Worm (Caenorhabditis elegans) whole organism, L1 larva: ENCODE measurements around the gene C45B11.5.
A peak's percentile ranks its signal among the peaks of the same experiment; 100 is the strongest.

ENCODE experiments used
- C16A3.4 ChIP-seq: fragments of 150-350 bp; optimal IDR thresholded peaks from 2 replicates; lab custom pipeline; 2014; ENCODE audit warnings: missing biosample characterization, missing genetic modification characterization
- C34B4.2 ChIP-seq: sonication (generic microtip); optimal IDR thresholded peaks from 2 replicates; lab custom pipeline; 2017; ENCODE audit warnings: mild to moderate bottlenecking, missing genetic modification characterization, missing compliant biosample characterization
- F16B12.6 ChIP-seq: fragments of 150-350 bp; optimal IDR thresholded peaks from 2 replicates; lab custom pipeline; 2014; ENCODE audit warnings: missing biosample characterization, missing genetic modification characterization
- alr-1 ChIP-seq: fragments of 200-800 bp; sonication (Bioruptor generic); optimal IDR thresholded peaks from 2 replicates; lab custom pipeline; 2018; ENCODE audit warnings: borderline replicate concordance, mild to moderate bottlenecking, missing genetic modification characterization, missing compliant biosample characterization
- blmp-1 ChIP-seq: fragments of 150-350 bp; optimal IDR thresholded peaks from 2 replicates; lab custom pipeline; 2014; ENCODE audit warnings: missing biosample characterization, missing genetic modification characterization
- ceh-63 ChIP-seq: fragments of 200-800 bp; sonication (Bioruptor generic); optimal IDR thresholded peaks from 2 replicates; lab custom pipeline; 2018; ENCODE audit warnings: mild to moderate bottlenecking, missing genetic modification characterization, missing compliant biosample characterization
- ceh-8 ChIP-seq: fragments of 200-800 bp; sonication (Bioruptor generic); optimal IDR thresholded peaks from 2 replicates; lab custom pipeline; 2018; ENCODE audit warnings: mild to moderate bottlenecking, missing genetic modification characterization, moderate library complexity, missing compliant biosample characterization
- ceh-82 ChIP-seq, 3 experiments: fragments of 150-350 bp in 1 of 3; sonication (generic microtip) in 2 of 3; optimal IDR thresholded peaks; 2 replicates each; lab custom pipeline; 2014 to 2017; ENCODE audit warnings: missing biosample characterization in 3 of 3, missing genetic modification characterization in 3 of 3
- ces-1 ChIP-seq: fragments of 150-350 bp; optimal IDR thresholded peaks from 2 replicates; lab custom pipeline; 2014; ENCODE audit warnings: missing biosample characterization, missing genetic modification reagents, missing genetic modification characterization
- dsc-1 ChIP-seq: sonication (generic microtip); optimal IDR thresholded peaks from 2 replicates; lab custom pipeline; 2016; ENCODE audit warnings: mild to moderate bottlenecking, missing genetic modification characterization, missing compliant biosample characterization
- efl-1 ChIP-seq, 4 experiments: fragments of 150-350 bp; optimal IDR thresholded peaks in 3 of 4; peaks in 1 of 4; 1 replicate in 1 of 4; 2 replicates in 3 of 4; lab custom pipeline; 2014; ENCODE audit warnings: missing biosample characterization in 2 of 4, missing genetic modification characterization in 2 of 4, missing genetic modification reagents in 2 of 4
- efl-3 ChIP-seq: fragments of 200-800 bp; sonication (Bioruptor generic); optimal IDR thresholded peaks from 2 replicates; lab custom pipeline; 2018; ENCODE audit warnings: mild to moderate bottlenecking, missing genetic modification characterization, missing compliant biosample characterization
- egl-13 ChIP-seq: sonication (generic microtip); optimal IDR thresholded peaks from 2 replicates; lab custom pipeline; 2016; ENCODE audit warnings: missing genotype, missing genetic modification reagents, missing genetic modification characterization, missing compliant biosample characterization
- fkh-10 ChIP-seq: sonication (generic microtip); optimal IDR thresholded peaks from 2 replicates; lab custom pipeline; 2017; ENCODE audit warnings: missing biosample characterization, missing genetic modification reagents, missing genetic modification characterization
- fkh-4 ChIP-seq: sonication (generic microtip); optimal IDR thresholded peaks from 2 replicates; lab custom pipeline; 2016; ENCODE audit warnings: missing compliant biosample characterization, missing genetic modification characterization, borderline replicate concordance
- fkh-8 ChIP-seq: sonication (generic microtip); optimal IDR thresholded peaks from 2 replicates; lab custom pipeline; 2016; ENCODE audit warnings: mild to moderate bottlenecking, missing genetic modification characterization, missing compliant biosample characterization
- fos-1 ChIP-seq: fragments of 150-350 bp; optimal IDR thresholded peaks from 2 replicates; lab custom pipeline; 2014; ENCODE audit warnings: missing biosample characterization, missing genetic modification characterization
- hlh-17 ChIP-seq: fragments of 200-800 bp; sonication (Bioruptor generic); optimal IDR thresholded peaks from 2 replicates; lab custom pipeline; 2018; ENCODE audit warnings: missing genetic modification characterization, mild to moderate bottlenecking, missing compliant biosample characterization, moderate library complexity, borderline replicate concordance
- irx-1 ChIP-seq: sonication (generic microtip); optimal IDR thresholded peaks from 2 replicates; lab custom pipeline; 2016; ENCODE audit warnings: missing genetic modification characterization, missing compliant biosample characterization
- jun-1 ChIP-seq: fragments of 150-350 bp; optimal IDR thresholded peaks from 2 replicates; lab custom pipeline; 2014; ENCODE audit warnings: missing biosample characterization, missing genetic modification reagents, missing genetic modification characterization
- lin-14 ChIP-seq: fragments of 200-800 bp; sonication (Bioruptor generic); optimal IDR thresholded peaks from 2 replicates; lab custom pipeline; 2018; ENCODE audit warnings: mild to moderate bottlenecking, missing genetic modification characterization, moderate library complexity, missing compliant biosample characterization
- lin-15B ChIP-seq: fragments of 150-350 bp; sonication (generic microtip); optimal IDR thresholded peaks from 3 replicates; lab custom pipeline; 2014; ENCODE audit warnings: missing biosample characterization, missing genetic modification characterization
- lin-35 ChIP-seq, 2 experiments: fragments of 150-350 bp; optimal IDR thresholded peaks; 2 replicates each; lab custom pipeline; 2014; ENCODE audit warnings: missing biosample characterization in 2 of 2, missing genetic modification characterization in 2 of 2, missing genetic modification reagents in 2 of 2
- lir-3 ChIP-seq: sonication (generic microtip); optimal IDR thresholded peaks from 2 replicates; lab custom pipeline; 2016; ENCODE audit warnings: mild to moderate bottlenecking, missing genetic modification characterization, moderate library complexity, missing compliant biosample characterization; ENCODE audit not compliant: poor library complexity
- lsy-2 ChIP-seq, 2 experiments: fragments of 150-350 bp; optimal IDR thresholded peaks; 2 replicates each; lab custom pipeline; 2014; ENCODE audit warnings: missing biosample characterization in 2 of 2, missing genetic modification characterization in 2 of 2
- mdl-1 ChIP-seq, 2 experiments: fragments of 150-350 bp; optimal IDR thresholded peaks; 2 replicates each; lab custom pipeline; 2014 to 2017; ENCODE audit warnings: missing biosample characterization in 2 of 2, missing genetic modification characterization in 2 of 2, inconsistent platforms in 1 of 2
- mef-2 ChIP-seq: fragments of 150-350 bp; optimal IDR thresholded peaks from 2 replicates; lab custom pipeline; 2014; ENCODE audit warnings: missing biosample characterization, missing genetic modification characterization
- mep-1 ChIP-seq: fragments of 150-350 bp; optimal IDR thresholded peaks from 2 replicates; lab custom pipeline; 2014; ENCODE audit warnings: missing biosample characterization, missing genetic modification characterization
- nhr-47 ChIP-seq: sonication (generic microtip); optimal IDR thresholded peaks from 2 replicates; lab custom pipeline; 2016; ENCODE audit warnings: mild to moderate bottlenecking, missing genetic modification characterization, moderate library complexity, missing compliant biosample characterization
- nhr-71 ChIP-seq: sonication (generic microtip); optimal IDR thresholded peaks from 2 replicates; lab custom pipeline; 2016; ENCODE audit warnings: mild to moderate bottlenecking, missing genetic modification characterization, moderate library complexity, missing compliant biosample characterization
- nhr-77 ChIP-seq: fragments of 150-350 bp; optimal IDR thresholded peaks from 2 replicates; lab custom pipeline; 2014; ENCODE audit warnings: missing biosample characterization, missing genetic modification characterization
- nhr-85 ChIP-seq: sonication (generic microtip); peaks from one replicate; lab custom pipeline; 2016; ENCODE audit warnings: missing genetic modification characterization, inconsistent platforms, missing compliant biosample characterization
- pax-3 ChIP-seq: fragments of 200-800 bp; sonication (Bioruptor generic); optimal IDR thresholded peaks from 2 replicates; lab custom pipeline; 2018; ENCODE audit warnings: mild to moderate bottlenecking, missing genetic modification characterization, moderate library complexity, missing compliant biosample characterization
- pqm-1 ChIP-seq: sonication (generic microtip); optimal IDR thresholded peaks from 3 replicates; lab custom pipeline; 2017; ENCODE audit warnings: missing biosample characterization, missing genetic modification characterization
- rnt-1 ChIP-seq: sonication (generic microtip); optimal IDR thresholded peaks from 2 replicates; lab custom pipeline; 2016; ENCODE audit warnings: mild to moderate bottlenecking, missing genetic modification characterization, moderate library complexity, missing compliant biosample characterization
- snpc-4 ChIP-seq: fragments of 150-350 bp; optimal IDR thresholded peaks from 2 replicates; lab custom pipeline; 2014; ENCODE audit warnings: missing biosample characterization, missing genetic modification characterization
- snu-23 ChIP-seq: sonication (generic microtip); optimal IDR thresholded peaks from 2 replicates; lab custom pipeline; 2016; ENCODE audit warnings: missing genetic modification characterization, missing compliant biosample characterization
- sox-4 ChIP-seq: sonication (generic microtip); optimal IDR thresholded peaks from 2 replicates; lab custom pipeline; 2016; ENCODE audit warnings: missing genetic modification characterization, missing compliant biosample characterization
- sup-37 ChIP-seq: fragments of 200-800 bp; sonication (Bioruptor generic); optimal IDR thresholded peaks from 2 replicates; lab custom pipeline; 2018; ENCODE audit warnings: mild to moderate bottlenecking, missing genetic modification characterization, missing compliant biosample characterization
- swsn-7 ChIP-seq: sonication (generic microtip); optimal IDR thresholded peaks from 2 replicates; lab custom pipeline; 2016; ENCODE audit warnings: missing genetic modification characterization, missing compliant biosample characterization
- tbx-2 ChIP-seq: sonication (generic microtip); optimal IDR thresholded peaks from 2 replicates; lab custom pipeline; 2016; ENCODE audit warnings: missing genetic modification characterization, missing compliant biosample characterization
- unc-130 ChIP-seq: fragments of 150-350 bp; optimal IDR thresholded peaks from 2 replicates; lab custom pipeline; 2017; ENCODE audit warnings: missing biosample characterization, missing genetic modification characterization, inconsistent platforms
- unc-62 ChIP-seq: fragments of 150-350 bp; optimal IDR thresholded peaks from 2 replicates; lab custom pipeline; 2014; ENCODE audit warnings: missing biosample characterization, missing genetic modification reagents, missing genetic modification characterization
- unc-86 ChIP-seq: sonication (generic microtip); optimal IDR thresholded peaks from 2 replicates; lab custom pipeline; 2016; ENCODE audit warnings: missing genetic modification characterization, missing compliant biosample characterization
- unc-98 ChIP-seq: fragments of 200-800 bp; sonication (Bioruptor generic); IDR thresholded peaks from 2 replicates; pipeline ENCODE4 v1.3.6; 2022; ENCODE audit warnings: missing genetic modification characterization, missing compliant biosample characterization
- vab-15 ChIP-seq: sonication (generic microtip); optimal IDR thresholded peaks from 2 replicates; lab custom pipeline; 2017; ENCODE audit warnings: missing genotype, mild to moderate bottlenecking, missing genetic modification characterization, missing compliant biosample characterization
- xbp-1 ChIP-seq: sonication (generic microtip); optimal IDR thresholded peaks from 2 replicates; lab custom pipeline; 2016; ENCODE audit warnings: missing genetic modification characterization, missing compliant biosample characterization

C45B11.5 gene

DNA sequence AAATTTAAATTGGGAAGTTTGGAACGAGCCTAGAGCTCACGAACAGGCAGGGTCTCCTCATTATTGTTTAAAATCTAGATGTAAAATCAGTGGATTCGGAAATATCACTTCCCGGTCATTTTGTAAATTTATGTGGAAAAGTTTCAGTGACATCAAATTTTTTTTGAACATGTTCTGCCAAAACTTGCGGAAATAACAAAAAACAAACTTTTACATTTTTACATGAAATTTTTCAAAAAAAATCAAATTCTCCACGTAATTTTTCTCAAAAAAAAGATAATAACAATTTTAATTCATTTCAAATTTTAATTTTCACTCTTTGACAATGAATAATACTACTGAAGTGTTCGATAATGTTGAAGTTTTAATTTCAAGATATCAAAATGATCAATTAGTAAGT lies at the start of gene C45B11.5:
TSS of gene C45B11.5 (plus strand) at position 301 of the 400 bp plus-strand sequence.
- TF ChIP-seq mep-1 (tag; lab: Kevin White, UChicago) (no peak), fos-1 (no peak), unc-130 (tag; lab: Kevin White, UChicago) (no peak), rnt-1 (tag; lab: Kevin White, UChicago) (no peak), sup-37 (no peak), fkh-4 (tag; lab: Kevin White, UChicago) (no peak), ces-1 (GFP tag; lab: Kevin White, UChicago) (no peak), ceh-63 (no peak), lin-15B (tag; lab: Kevin White, UChicago) (no peak), alr-1 (tag; lab: Kevin White, UChicago) (no peak), jun-1 (tag; lab: Kevin White, UChicago) (no peak), xbp-1 (tag; lab: Kevin White, UChicago) (no peak), hlh-17 (GFP tag; lab: Kevin White, UChicago) (no peak), pqm-1 (no peak), nhr-47 (no peak), efl-3 (no peak), lin-35 (GFP tag; optimal IDR thresholded peaks at IDR 0.05; lab: Kevin White, UChicago) (no peak), lin-14 (GFP tag; lab: Kevin White, UChicago) (no peak)

ce11 chrV:10998797-10999196 lies 42.8 kb upstream of the C45B11.5 start, which contains the start of gene F53B7.7:
Gene F53B7.7, plus strand, starts transcription at chrV:10999097.
- TF ChIP-seq unc-62 (GFP tag; lab: Kevin White, UChicago) (no peak), lir-3 (tag; lab: Kevin White, UChicago) (no peak), nhr-71 (tag; lab: Kevin White, UChicago) (no peak), nhr-47 (no peak), nhr-85 (tag; lab: Kevin White, UChicago) (peak; percentile 53)

DNA sequence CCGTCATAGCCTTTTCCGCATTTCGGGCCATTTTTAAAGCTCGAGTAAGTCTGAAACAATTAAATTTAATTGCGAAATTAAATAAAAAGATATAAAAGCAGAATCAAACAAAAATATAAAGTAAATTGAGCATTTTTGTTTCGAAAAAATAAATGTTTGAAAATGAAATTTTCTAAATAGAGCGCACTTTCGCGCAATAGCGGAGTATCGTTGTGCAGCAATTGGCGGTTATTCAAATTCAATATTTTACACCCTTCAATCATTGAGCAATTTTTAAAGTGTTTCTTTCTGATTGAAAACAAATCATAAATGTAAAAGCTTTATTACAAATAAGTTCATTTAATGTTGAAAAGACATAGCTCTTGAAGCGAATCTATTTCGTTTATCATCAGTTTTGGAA lies 40.9 kb upstream of the C45B11.5 start, which contains the start of gene isy-1:
TSS of gene isy-1 (minus strand) at position 50 of the 400 bp plus-strand sequence.
- TF ChIP-seq snpc-4 (tag; lab: Kevin White, UChicago) (peak; percentile 70), sox-4 (tag; lab: Kevin White, UChicago) (peak; percentile 42), nhr-85 (tag; lab: Kevin White, UChicago) (peak; percentile 65), fkh-8 (peak; percentile 61), irx-1 (peak; percentile 29), hlh-17 (GFP tag; lab: Kevin White, UChicago) (no peak), blmp-1 (tag; lab: Kevin White, UChicago) (peak; percentile 93), vab-15 (tag; lab: Kevin White, UChicago) (no peak), tbx-2 (tag; lab: Kevin White, UChicago) (no peak), swsn-7 (tag; lab: Kevin White, UChicago) (peak; percentile 66), unc-98 (GFP tag; lab: Robert Waterston, UW) (no peak), fos-1 (peak; percentile 51), lir-3 (tag; lab: Kevin White, UChicago) (peak; percentile 29), ceh-82 (tag; optimal IDR thresholded peaks at IDR 0.05; lab: Kevin White, UChicago) (peak; percentile 37 to 75 (median 71)), dsc-1 (tag; lab: Kevin White, UChicago) (peak; percentile 60), unc-86 (tag; lab: Kevin White, UChicago) (peak; percentile 45), nhr-71 (tag; lab: Kevin White, UChicago) (peak; percentile 81), egl-13 (tag; lab: Kevin White, UChicago) (peak; percentile 25), C34B4.2 (tag; lab: Kevin White, UChicago) (no peak), nhr-77 (tag; lab: Kevin White, UChicago) (peak; percentile 33), lin-15B (tag; lab: Kevin White, UChicago) (peak; percentile 91), F16B12.6 (peak; percentile 30), fkh-10 (GFP tag; lab: Kevin White, UChicago) (peak; percentile 26), ceh-8 (peak; percentile 17), mef-2 (no peak), pax-3 (tag; lab: Kevin White, UChicago) (peak; percentile 24), lin-14 (GFP tag; lab: Kevin White, UChicago) (peak; percentile 76), mdl-1 (tag; optimal IDR thresholded peaks at IDR 0.05; lab: Kevin White, UChicago) (peak in 1 of 2 experiments; percentile 53), unc-62 (GFP tag; lab: Kevin White, UChicago) (no peak), efl-1 (optimal IDR thresholded peaks at IDR 0.05; lab: Kevin White, UChicago) (peak; percentile 90 to 96), efl-1 (GFP tag; optimal IDR thresholded peaks at IDR 0.05 in 1 of 2; lab: Kevin White, UChicago) (peak; percentile 95 to 99), lsy-2 (tag; optimal IDR thresholded peaks at IDR 0.05; lab: Kevin White, UChicago) (peak; percentile 81 to 90), xbp-1 (tag; lab: Kevin White, UChicago) (peak; percentile 70), C16A3.4 (tag; lab: Kevin White, UChicago) (peak; percentile 87), snu-23 (GFP tag; lab: Kevin White, UChicago) (peak; percentile 80)
